Worm (Caenorhabditis elegans): ENCODE results near the gene spp-27.

spp-27 gene

ce11 chrV:6511121-6511520 lies 45.8 kb downstream of the spp-27 start, which contains the start of gene ubh-1:
Gene ubh-1 (minus strand): TSS chrV:6511409.
- TF ChIP-seq tab-1 (GFP tag; IDR thresholded peaks at IDR 0.05) (no peak), ref-1 (GFP tag; conservative IDR thresholded peaks at IDR 0.05) (no peak), klf-2 (GFP tag; conservative IDR thresholded peaks at IDR 0.05) (no peak), med-1 (GFP tag; optimal IDR thresholded peaks at IDR 0.05; ENCODE audit: insufficient read depth) (no peak), ztf-29 (GFP tag; IDR thresholded peaks at IDR 0.05) (no peak), T22C8.4 (GFP tag; IDR thresholded peaks at IDR 0.05) (no peak), flt-1 (GFP tag; IDR thresholded peaks at IDR 0.05) (no peak), ztf-23 (GFP tag; IDR thresholded peaks at IDR 0.05) (no peak), cog-1 (tag; optimal IDR thresholded peaks at IDR 0.05) (no peak)

- TF ChIP-seq klf-2 (GFP tag; conservative IDR thresholded peaks at IDR 0.05) (no peak), ztf-29 (GFP tag; IDR thresholded peaks at IDR 0.05) (no peak), T22C8.4 (GFP tag; IDR thresholded peaks at IDR 0.05) (no peak), ref-1 (GFP tag; conservative IDR thresholded peaks at IDR 0.05) (no peak), ztf-23 (GFP tag; IDR thresholded peaks at IDR 0.05) (no peak), tab-1 (GFP tag; IDR thresholded peaks at IDR 0.05) (no peak), cog-1 (tag; optimal IDR thresholded peaks at IDR 0.05) (no peak), med-1 (GFP tag; optimal IDR thresholded peaks at IDR 0.05; ENCODE audit: insufficient read depth) (no peak), flt-1 (GFP tag; IDR thresholded peaks at IDR 0.05) (no peak)
These were observed 46.3 kb downstream of the spp-27 start for ce11 chrV:6510622-6511021.

- TF ChIP-seq ztf-29 (GFP tag; IDR thresholded peaks at IDR 0.05) (no peak), klf-2 (GFP tag; conservative IDR thresholded peaks at IDR 0.05) (no peak), cog-1 (tag; optimal IDR thresholded peaks at IDR 0.05) (no peak), ztf-23 (GFP tag; IDR thresholded peaks at IDR 0.05) (no peak), med-1 (GFP tag; optimal IDR thresholded peaks at IDR 0.05; ENCODE audit: insufficient read depth) (no peak), T22C8.4 (GFP tag; IDR thresholded peaks at IDR 0.05) (no peak), ref-1 (GFP tag; conservative IDR thresholded peaks at IDR 0.05) (no peak), tab-1 (GFP tag; IDR thresholded peaks at IDR 0.05) (no peak), flt-1 (GFP tag; IDR thresholded peaks at IDR 0.05) (no peak)
These were observed 47.2 kb downstream of the spp-27 start, which contains the start of gene ubh-2 for ce11 chrV:6509717-6510116. Gene ubh-2 (minus strand): TSS chrV:6509817.

- no peak for TF ChIP-seq T22C8.4 (GFP tag; IDR thresholded peaks at IDR 0.05)
- no peak for TF ChIP-seq flt-1 (GFP tag; IDR thresholded peaks at IDR 0.05)
- no peak for TF ChIP-seq cog-1 (tag; optimal IDR thresholded peaks at IDR 0.05)
- no peak for TF ChIP-seq ztf-23 (GFP tag; IDR thresholded peaks at IDR 0.05)
- TF ChIP-seq tab-1 (GFP tag; IDR thresholded peaks at IDR 0.05), result no peak
- no peak for TF ChIP-seq ref-1 (GFP tag; conservative IDR thresholded peaks at IDR 0.05)
- no peak for TF ChIP-seq klf-2 (GFP tag; conservative IDR thresholded peaks at IDR 0.05)
- no peak for TF ChIP-seq ztf-29 (GFP tag; IDR thresholded peaks at IDR 0.05)
These were observed 48.2 kb downstream of the spp-27 start, which contains the start of gene ubh-3 for ce11 chrV:6508703-6509102. Gene ubh-3 (minus strand): TSS chrV:6508803.

Measured in whole organism, midembryonic.